Fruit fly (Drosophila melanogaster) whole organism, adult: ENCODE measurements around the gene CG7409.

ENCODE experiments used
- CG11617 ChIP-seq: fragments of 200-800 bp; sonication (Bioruptor generic); optimal IDR thresholded peaks from 2 replicates; lab custom pipeline; 2017; ENCODE audit warnings: mild to moderate bottlenecking, missing biosample characterization, missing genetic modification reagents, missing genetic modification characterization
- CG12768 ChIP-seq: fragments of 200-800 bp; sonication (Bioruptor generic); optimal IDR thresholded peaks from 2 replicates; lab custom pipeline; 2017; ENCODE audit warnings: missing biosample characterization, missing genetic modification characterization, mild to moderate bottlenecking, moderate library complexity, missing genetic modification reagents
- CG14711 ChIP-seq: fragments of 200-800 bp; sonication (Bioruptor generic); optimal IDR thresholded peaks from 2 replicates; lab custom pipeline; 2018; ENCODE audit warnings: missing biosample characterization, mild to moderate bottlenecking, missing genetic modification characterization, moderate library complexity
- CG1620 ChIP-seq: fragments of 200-800 bp; sonication (Bioruptor generic); optimal IDR thresholded peaks from 2 replicates; lab custom pipeline; 2016; ENCODE audit warnings: missing biosample characterization, missing genetic modification characterization
- CG33017 ChIP-seq: fragments of 200-800 bp; sonication (Bioruptor generic); optimal IDR thresholded peaks from 2 replicates; lab custom pipeline; 2018; ENCODE audit warnings: missing biosample characterization, mild to moderate bottlenecking, missing genetic modification characterization, moderate library complexity
- CG5204 ChIP-seq: fragments of 200-800 bp; sonication (Bioruptor generic); optimal IDR thresholded peaks from 2 replicates; lab custom pipeline; 2016; ENCODE audit warnings: missing biosample characterization, missing genetic modification characterization
- CG7045 ChIP-seq: fragments of 200-800 bp; sonication (Bioruptor generic); optimal IDR thresholded peaks from 2 replicates; lab custom pipeline; 2017; ENCODE audit warnings: missing biosample characterization, mild to moderate bottlenecking, missing genetic modification characterization
- CG7101 ChIP-seq: fragments of 200-800 bp; sonication (Bioruptor generic); optimal IDR thresholded peaks from 2 replicates; lab custom pipeline; 2018; ENCODE audit warnings: missing biosample characterization, mild to moderate bottlenecking, missing genetic modification characterization, moderate library complexity
- Clk ChIP-seq: fragments of 200-800 bp; sonication (Bioruptor generic); optimal IDR thresholded peaks from 2 replicates; lab custom pipeline; 2017; ENCODE audit warnings: missing biosample characterization, missing genetic modification characterization
- Crg-1 ChIP-seq: fragments of 200-800 bp; sonication (Bioruptor generic); optimal IDR thresholded peaks from 2 replicates; lab custom pipeline; 2016; ENCODE audit warnings: missing biosample characterization, missing genetic modification characterization
- Hr96 ChIP-seq: fragments of 200-800 bp; sonication (Bioruptor generic); optimal IDR thresholded peaks from 2 replicates; lab custom pipeline; 2016; ENCODE audit warnings: missing biosample characterization, missing genetic modification characterization
- Mnt ChIP-seq: fragments of 200-800 bp; sonication (Bioruptor generic); optimal IDR thresholded peaks from 2 replicates; lab custom pipeline; 2016; ENCODE audit warnings: missing biosample characterization, mild to moderate bottlenecking, missing genetic modification characterization
- bab1 ChIP-seq: fragments of 200-800 bp; sonication (Bioruptor generic); optimal IDR thresholded peaks from 3 replicates; lab custom pipeline; 2019; ENCODE audit warnings: missing biosample characterization, mild to moderate bottlenecking, missing genetic modification characterization, moderate library complexity
- cic ChIP-seq: fragments of 200-800 bp; sonication (Bioruptor generic); optimal IDR thresholded peaks from 2 replicates; lab custom pipeline; 2017; ENCODE audit warnings: missing biosample characterization, mild to moderate bottlenecking, missing genetic modification characterization, moderate library complexity
- cnc ChIP-seq, 2 experiments: fragments of >200 bp; optimal IDR thresholded peaks; 2 replicates each; lab custom pipeline; 2017
- kay ChIP-seq: fragments of 200-800 bp; sonication (Bioruptor generic); peaks from one replicate; lab custom pipeline; 2016; ENCODE audit warnings: missing biosample characterization, missing genetic modification characterization, borderline replicate concordance
- ovo ChIP-seq: fragments of 200-800 bp; sonication (Bioruptor generic); optimal IDR thresholded peaks from 2 replicates; lab custom pipeline; 2016; ENCODE audit warnings: missing biosample characterization, missing genetic modification characterization
- pad ChIP-seq: fragments of 200-800 bp; sonication (Bioruptor generic); optimal IDR thresholded peaks from 3 replicates; lab custom pipeline; 2017; ENCODE audit warnings: missing biosample characterization, missing genetic modification characterization, mild to moderate bottlenecking, moderate library complexity, missing genetic modification reagents
- tj ChIP-seq: fragments of 200-800 bp; sonication (Bioruptor generic); optimal IDR thresholded peaks from 3 replicates; lab custom pipeline; 2017; ENCODE audit warnings: missing biosample characterization, mild to moderate bottlenecking, missing genetic modification characterization, moderate library complexity
- toe ChIP-seq: fragments of 200-800 bp; sonication (Bioruptor generic); optimal IDR thresholded peaks from 2 replicates; lab custom pipeline; 2016; ENCODE audit warnings: missing biosample characterization, missing genetic modification characterization

The CG7409 gene

dm6 chr3L:7773529-7773928 lies 19.3 kb downstream of the CG7409 start:
- TF ChIP-seq CG11617 (GFP tag; lab: Kevin White, UChicago): no peak
- no peak for TF ChIP-seq CG14711 (tag; lab: Kevin White, UChicago)
- peak; percentile 64 for TF ChIP-seq Mnt (GFP tag; lab: Kevin White, UChicago)
- peak; percentile 58 for TF ChIP-seq kay (GFP tag; lab: Kevin White, UChicago)
- TF ChIP-seq cic (GFP tag; lab: Kevin White, UChicago): peak; percentile 86
- TF ChIP-seq toe: no peak
- TF ChIP-seq CG33017: no peak
- peak; percentile 80 for TF ChIP-seq tj (GFP tag; lab: Kevin White, UChicago)
- no peak for TF ChIP-seq Hr96 (GFP tag; lab: Kevin White, UChicago)
- no peak for TF ChIP-seq CG7045
- TF ChIP-seq pad: no peak
- peak; percentile 27 for TF ChIP-seq Clk (GFP tag; lab: Kevin White, UChicago)
- peak; percentile 46 for TF ChIP-seq ovo (GFP tag; lab: Kevin White, UChicago)
- no peak for TF ChIP-seq CG1620 (GFP tag; lab: Kevin White, UChicago)
- TF ChIP-seq CG5204 (GFP tag; lab: Kevin White, UChicago): no peak
- no peak for TF ChIP-seq CG7101 (tag; lab: Kevin White, UChicago)
- TF ChIP-seq Crg-1 (GFP tag; lab: Kevin White, UChicago): no peak
- TF ChIP-seq cnc (optimal IDR thresholded peaks at IDR 0.05; lab: Kevin White, UChicago): peak in 1 of 2 experiments; percentile 82
- TF ChIP-seq CG12768: no peak
- TF ChIP-seq bab1: no peak

- TF ChIP-seq kay (GFP tag; lab: Kevin White, UChicago): peak; percentile 78
- no peak for TF ChIP-seq CG5204 (GFP tag; lab: Kevin White, UChicago)
Observed at dm6 chr3L:7774698-7775097, 20.5 kb downstream of the CG7409 start.

- TF ChIP-seq CG5204 (GFP tag; lab: Kevin White, UChicago) (no peak), bab1 (no peak), Crg-1 (GFP tag; lab: Kevin White, UChicago) (no peak), pad (no peak), cic (GFP tag; lab: Kevin White, UChicago) (peak; percentile 93), tj (GFP tag; lab: Kevin White, UChicago) (peak; percentile 83), CG14711 (tag; lab: Kevin White, UChicago) (no peak), Clk (GFP tag; lab: Kevin White, UChicago) (peak; percentile 41), toe (no peak), CG12768 (peak; percentile 48), Hr96 (GFP tag; lab: Kevin White, UChicago) (no peak), CG33017 (peak; percentile 18), CG7101 (tag; lab: Kevin White, UChicago) (no peak), kay (GFP tag; lab: Kevin White, UChicago) (no peak), ovo (GFP tag; lab: Kevin White, UChicago) (no peak), CG7045 (no peak), CG1620 (GFP tag; lab: Kevin White, UChicago) (no peak), CG11617 (GFP tag; lab: Kevin White, UChicago) (no peak), cnc (optimal IDR thresholded peaks at IDR 0.05; lab: Kevin White, UChicago) (no peak), Mnt (GFP tag; lab: Kevin White, UChicago) (peak; percentile 62)
Observed at dm6 chr3L:7775365-7775905, 21.2 kb downstream of the CG7409 start, which contains the start of gene Clk. TSS of gene Clk (minus strand) at chr3L:7775603.

- TF ChIP-seq toe (no peak), kay (GFP tag; lab: Kevin White, UChicago) (peak; percentile 95), cnc (optimal IDR thresholded peaks at IDR 0.05; lab: Kevin White, UChicago) (peak; percentile 42 to 77), Mnt (GFP tag; lab: Kevin White, UChicago) (peak; percentile 6), bab1 (no peak), CG7045 (no peak)
Observed at dm6 chr3L:7781353-7782050, 27.3 kb downstream of the CG7409 start.

- TF ChIP-seq Clk (GFP tag; lab: Kevin White, UChicago) (no peak), CG12768 (no peak), CG7101 (tag; lab: Kevin White, UChicago) (no peak), Mnt (GFP tag; lab: Kevin White, UChicago) (no peak), bab1 (no peak), CG5204 (GFP tag; lab: Kevin White, UChicago) (no peak), CG33017 (no peak), cic (GFP tag; lab: Kevin White, UChicago) (no peak), CG11617 (GFP tag; lab: Kevin White, UChicago) (no peak), toe (no peak), Crg-1 (GFP tag; lab: Kevin White, UChicago) (no peak), cnc (optimal IDR thresholded peaks at IDR 0.05; lab: Kevin White, UChicago) (no peak), pad (no peak), CG7045 (no peak), CG1620 (GFP tag; lab: Kevin White, UChicago) (no peak), CG14711 (tag; lab: Kevin White, UChicago) (no peak), ovo (GFP tag; lab: Kevin White, UChicago) (no peak)
Observed at dm6 chr3L:7782051-7782682, 28.0 kb downstream of the CG7409 start.

- TF ChIP-seq CG1620 (GFP tag; lab: Kevin White, UChicago): peak; percentile 47
- peak; percentile 37 for TF ChIP-seq CG5204 (GFP tag; lab: Kevin White, UChicago)
- TF ChIP-seq CG11617 (GFP tag; lab: Kevin White, UChicago): peak; percentile 28
- no peak for TF ChIP-seq cnc (optimal IDR thresholded peaks at IDR 0.05; lab: Kevin White, UChicago)
- peak; percentile 47 for TF ChIP-seq CG33017
- peak; percentile 66 for TF ChIP-seq CG14711 (tag; lab: Kevin White, UChicago)
- TF ChIP-seq Mnt (GFP tag; lab: Kevin White, UChicago): no peak
- TF ChIP-seq CG7101 (tag; lab: Kevin White, UChicago): peak; percentile 73
- peak; percentile 83 for TF ChIP-seq bab1
- TF ChIP-seq tj (GFP tag; lab: Kevin White, UChicago): peak; percentile 36
- TF ChIP-seq CG7045: peak; percentile 31
Observed at dm6 chr3L:7783383-7783782, 29.2 kb downstream of the CG7409 start.
